Fruit fly (Drosophila melanogaster) whole organism, embryonic: ENCODE results near the gene CG33191.

Experiments used
- Blimp-1 ChIP-seq: fragments of 200-800 bp; sonication (Bioruptor generic); optimal IDR thresholded peaks from 3 replicates; lab custom pipeline; 2018; ENCODE audit warnings: missing biosample characterization, missing genetic modification characterization, mild to moderate bottlenecking, moderate library complexity, missing genetic modification reagents
- CG10543 ChIP-seq: fragments of 200-800 bp; sonication (Bioruptor generic); optimal IDR thresholded peaks from 3 replicates; lab custom pipeline; 2017; ENCODE audit warnings: missing biosample characterization, mild to moderate bottlenecking, missing genetic modification characterization, moderate library complexity
- CG10979 ChIP-seq: fragments of 200-800 bp; sonication (Bioruptor generic); optimal IDR thresholded peaks from 2 replicates; lab custom pipeline; 2018; ENCODE audit warnings: missing biosample characterization, mild to moderate bottlenecking, missing genetic modification characterization, moderate library complexity
- CG12744 ChIP-seq: fragments of 200-800 bp; sonication (Bioruptor generic); optimal IDR thresholded peaks from 2 replicates; lab custom pipeline; 2016; ENCODE audit warnings: missing biosample characterization, missing genetic modification characterization
- CG1603 ChIP-seq: fragments of 200-800 bp; sonication (Bioruptor generic); optimal IDR thresholded peaks from 2 replicates; lab custom pipeline; 2019; ENCODE audit warnings: missing biosample characterization, mild to moderate bottlenecking, missing genetic modification characterization, moderate library complexity
- CG17612 ChIP-seq: fragments of 200-800 bp; sonication (Bioruptor generic); IDR thresholded peaks from 2 replicates; pipeline ENCODE4 v1.3.6; 2022; ENCODE audit warnings: missing biosample characterization, missing genetic modification characterization
- CG2120 ChIP-seq: fragments of 200-800 bp; sonication (Bioruptor generic); optimal IDR thresholded peaks from 3 replicates; lab custom pipeline; 2016; ENCODE audit warnings: missing biosample characterization, missing genetic modification characterization
- CG3065 ChIP-seq: fragments of 200-800 bp; sonication (Bioruptor generic); optimal IDR thresholded peaks from 2 replicates; lab custom pipeline; 2016; ENCODE audit warnings: missing biosample characterization, missing genetic modification characterization
- CG34422 ChIP-seq: fragments of 200-800 bp; sonication (Bioruptor generic); IDR thresholded peaks from 3 replicates; pipeline ENCODE4 v1.3.6; 2022; ENCODE audit warnings: missing biosample characterization, missing genetic modification characterization
- CG7839 ChIP-seq: fragments of 200-800 bp; sonication (Bioruptor generic); optimal IDR thresholded peaks from 3 replicates; lab custom pipeline; 2018; ENCODE audit warnings: missing biosample characterization, mild to moderate bottlenecking, missing genetic modification characterization, moderate library complexity
- CG7928 ChIP-seq: fragments of 200-800 bp; sonication (Bioruptor generic); optimal IDR thresholded peaks from 2 replicates; lab custom pipeline; 2017; ENCODE audit warnings: missing biosample characterization, mild to moderate bottlenecking, missing genetic modification characterization
- CG8290 ChIP-seq, 3 experiments: fragments of 200-800 bp; sonication (Bioruptor generic); optimal IDR thresholded peaks; 2 replicates each; lab custom pipeline; 2016 to 2019; ENCODE audit warnings: missing biosample characterization in 3 of 3, missing genetic modification characterization in 3 of 3, mild to moderate bottlenecking in 2 of 3, moderate library complexity in 1 of 3
- CG9727 ChIP-seq: fragments of 200-800 bp; sonication (Bioruptor generic); optimal IDR thresholded peaks from 3 replicates; lab custom pipeline; 2017; ENCODE audit warnings: missing biosample characterization, mild to moderate bottlenecking, missing genetic modification characterization
- D ChIP-seq, 2 experiments: fragments of 200-800 bp in 1 of 2; fragments of >200 bp in 1 of 2; sonication (Bioruptor generic) in 1 of 2; optimal IDR thresholded peaks; 2 replicates in 1 of 2; 3 replicates in 1 of 2; lab custom pipeline; 2017; ENCODE audit warnings: mild to moderate bottlenecking in 1 of 2, missing biosample characterization in 1 of 2, missing genetic modification characterization in 1 of 2, missing genetic modification reagents in 1 of 2
- D19B ChIP-seq: fragments of 200-800 bp; sonication (Bioruptor generic); optimal IDR thresholded peaks from 2 replicates; lab custom pipeline; 2017; ENCODE audit warnings: missing biosample characterization, mild to moderate bottlenecking, missing genetic modification characterization
- Dfd ChIP-seq, 2 experiments: fragments of >200 bp; optimal IDR thresholded peaks; 2 replicates each; lab custom pipeline; 2017; ENCODE audit warnings: missing biosample characterization in 2 of 2, missing genetic modification characterization in 2 of 2
- Fer2 ChIP-seq: fragments of 200-800 bp; sonication (Bioruptor generic); optimal IDR thresholded peaks from 2 replicates; lab custom pipeline; 2018; ENCODE audit warnings: missing biosample characterization, mild to moderate bottlenecking, missing genetic modification characterization, moderate library complexity
- Fer3 ChIP-seq: fragments of 200-800 bp; sonication (Bioruptor generic); optimal IDR thresholded peaks from 2 replicates; lab custom pipeline; 2018; ENCODE audit warnings: missing biosample characterization, mild to moderate bottlenecking, missing genetic modification characterization, moderate library complexity
- H15 ChIP-seq: fragments of 200-800 bp; sonication (Bioruptor generic); IDR thresholded peaks from 3 replicates; pipeline ENCODE4 v1.3.6; 2022; ENCODE audit warnings: missing biosample characterization, missing genetic modification characterization
- H2.0 ChIP-seq: fragments of 200-800 bp; sonication (Bioruptor generic); IDR thresholded peaks from 2 replicates; pipeline ENCODE4 v1.3.6; 2022; ENCODE audit warnings: missing biosample characterization, missing genetic modification characterization
- HLH3B ChIP-seq: fragments of 200-800 bp; sonication (Bioruptor generic); IDR thresholded peaks from 2 replicates; pipeline ENCODE4 v1.3.6; 2022; ENCODE audit warnings: missing biosample characterization, missing genetic modification characterization
- MTF-1 ChIP-seq: fragments of 200-800 bp; sonication (Bioruptor generic); optimal IDR thresholded peaks from 2 replicates; lab custom pipeline; 2018; ENCODE audit warnings: missing biosample characterization, mild to moderate bottlenecking, missing genetic modification characterization, borderline replicate concordance
- NC2α ChIP-seq: fragments of 200-800 bp; sonication (Bioruptor generic); optimal IDR thresholded peaks from 2 replicates; lab custom pipeline; 2016; ENCODE audit warnings: missing biosample characterization, missing genetic modification characterization
- Oli ChIP-seq: fragments of 200-800 bp; sonication (Bioruptor generic); optimal IDR thresholded peaks from 2 replicates; lab custom pipeline; 2018; ENCODE audit warnings: missing biosample characterization, mild to moderate bottlenecking, missing genetic modification characterization, moderate library complexity
- Poxn ChIP-seq: fragments of 200-800 bp; sonication (Bioruptor generic); IDR thresholded peaks from 2 replicates; pipeline ENCODE4 v1.3.6; 2022; ENCODE audit warnings: missing biosample characterization, missing genetic modification characterization
- Scr ChIP-seq: fragments of 200-800 bp; sonication (Bioruptor generic); IDR thresholded peaks from 2 replicates; pipeline ENCODE4 v1.3.6; 2022; ENCODE audit warnings: missing biosample characterization, missing genetic modification characterization; ENCODE audit not compliant: partially characterized antibody
- YL-1 ChIP-seq: fragments of 200-800 bp; sonication (Bioruptor generic); optimal IDR thresholded peaks from 3 replicates; lab custom pipeline; 2017; ENCODE audit warnings: missing biosample characterization, mild to moderate bottlenecking, missing genetic modification characterization
- ap ChIP-seq: fragments of 200-800 bp; sonication (Bioruptor generic); IDR thresholded peaks from 2 replicates; pipeline ENCODE4 v1.3.6; 2022; ENCODE audit warnings: missing biosample characterization, missing genetic modification characterization
- bab2 ChIP-seq: fragments of 200-800 bp; sonication (Bioruptor generic); optimal IDR thresholded peaks from 2 replicates; lab custom pipeline; 2016; ENCODE audit warnings: missing biosample characterization, missing genetic modification characterization
- cad ChIP-seq: fragments of >200 bp; optimal IDR thresholded peaks from 2 replicates; lab custom pipeline; 2017; ENCODE audit warnings: missing biosample characterization, missing genetic modification characterization
- cas ChIP-seq: fragments of 200-800 bp; sonication (Bioruptor generic); IDR thresholded peaks from 2 replicates; pipeline ENCODE4 v1.3.6; 2022; ENCODE audit warnings: missing biosample characterization, missing genetic modification characterization
- exex ChIP-seq: fragments of 200-800 bp; sonication (Bioruptor generic); optimal IDR thresholded peaks from 4 replicates; lab custom pipeline; 2018; ENCODE audit warnings: missing biosample characterization, mild to moderate bottlenecking, missing genetic modification characterization, moderate library complexity
- grn ChIP-seq: fragments of 200-800 bp; sonication (Bioruptor generic); optimal IDR thresholded peaks from 3 replicates; lab custom pipeline; 2017; ENCODE audit warnings: missing biosample characterization, missing genetic modification characterization
- insv ChIP-seq, 2 experiments: fragments of 200-800 bp; sonication (Bioruptor generic); optimal IDR thresholded peaks; 3 replicates each; lab custom pipeline; 2016 to 2018; ENCODE audit warnings: missing biosample characterization in 2 of 2, missing genetic modification characterization in 2 of 2
- nerfin-2 ChIP-seq: fragments of 200-800 bp; sonication (Bioruptor generic); IDR thresholded peaks from 2 replicates; pipeline ENCODE4 v1.3.6; 2022; ENCODE audit warnings: missing biosample characterization, missing genetic modification characterization; ENCODE audit not compliant: partially characterized antibody
- pan ChIP-seq, 4 experiments: fragments of >200 bp in 3 of 4; fragments of 200-800 bp in 1 of 4; sonication (Bioruptor generic) in 1 of 4; optimal IDR thresholded peaks in 3 of 4; IDR thresholded peaks in 1 of 4; 2 replicates each; pipeline versions ENCODE4 v1.3.6 to Lab custom; 2017 to 2022; ENCODE audit warnings: missing biosample characterization in 2 of 4, missing genetic modification characterization in 2 of 4, mixed read lengths in 1 of 4
- phol ChIP-seq: fragments of 200-800 bp; sonication (Bioruptor generic); optimal IDR thresholded peaks from 3 replicates; lab custom pipeline; 2018; ENCODE audit warnings: missing biosample characterization, mild to moderate bottlenecking, missing genetic modification characterization, moderate library complexity
- slbo ChIP-seq: fragments of 200-800 bp; sonication (Bioruptor generic); IDR thresholded peaks from 2 replicates; pipeline ENCODE4 v1.3.6; 2022; ENCODE audit warnings: missing biosample characterization, missing genetic modification characterization
- sob ChIP-seq: fragments of 200-800 bp; sonication (Bioruptor generic); IDR thresholded peaks from 2 replicates; pipeline ENCODE4 v1.3.6; 2022; ENCODE audit warnings: missing biosample characterization, missing genetic modification characterization
- tna ChIP-seq: fragments of 200-800 bp; sonication (Bioruptor generic); IDR thresholded peaks from 2 replicates; pipeline ENCODE4 v1.3.6; 2022; ENCODE audit warnings: missing biosample characterization, missing genetic modification characterization; ENCODE audit not compliant: partially characterized antibody
- trem ChIP-seq: fragments of 200-800 bp; optimal IDR thresholded peaks from 3 replicates; lab custom pipeline; 2019; ENCODE audit warnings: missing biosample characterization, mild to moderate bottlenecking, missing genetic modification characterization, moderate library complexity
- trh ChIP-seq: fragments of 200-800 bp; sonication (Bioruptor generic); optimal IDR thresholded peaks from 2 replicates; lab custom pipeline; 2016; ENCODE audit warnings: missing biosample characterization, missing genetic modification characterization
- twi ChIP-seq: fragments of 200-800 bp; optimal IDR thresholded peaks from 2 replicates; lab custom pipeline; 2019; ENCODE audit warnings: missing biosample characterization, mild to moderate bottlenecking, missing genetic modification characterization, moderate library complexity
- usp ChIP-seq: fragments of >200 bp; optimal IDR thresholded peaks from 2 replicates; lab custom pipeline; 2017; ENCODE audit warnings: missing biosample characterization, missing genetic modification characterization
- z ChIP-seq: fragments of 200-800 bp; sonication (Bioruptor generic); IDR thresholded peaks from 3 replicates; pipeline ENCODE4 v1.3.6; 2022; ENCODE audit warnings: missing biosample characterization, missing genetic modification characterization
- zen ChIP-seq: fragments of 200-800 bp; sonication (Bioruptor generic); optimal IDR thresholded peaks from 3 replicates; lab custom pipeline; 2018; ENCODE audit warnings: missing biosample characterization, mild to moderate bottlenecking, missing genetic modification characterization, moderate library complexity

CG33191 gene

dm6 chr3R:8810397-8811184, 30.9 kb upstream of the CG33191 start:
- peak; percentile 48 for TF ChIP-seq CG7928 (GFP tag; lab: Kevin White, UChicago)
- TF ChIP-seq bab2 (GFP tag; lab: Kevin White, UChicago), result peak; percentile 23
- TF ChIP-seq cad (GFP tag; lab: Kevin White, UChicago), result no peak
- TF ChIP-seq nerfin-2 (GFP tag; lab: Robert Waterston, UW), result no peak
- peak; percentile 82 for TF ChIP-seq Fer3 (tag; lab: Kevin White, UChicago)
- TF ChIP-seq usp (GFP tag; lab: Kevin White, UChicago), result no peak
- no peak for TF ChIP-seq pan (optimal IDR thresholded peaks at IDR 0.05; lab: Kevin White, UChicago)
- TF ChIP-seq pan (GFP tag; optimal IDR thresholded peaks at IDR 0.05 in 1 of 2, IDR thresholded peaks at IDR 0.05 in 1 of 2), result peak in 1 of 2 experiments; percentile 61
- no peak for TF ChIP-seq trem (tag; lab: Kevin White, UChicago)
- peak; percentile 89 for TF ChIP-seq NC2α (GFP tag; lab: Kevin White, UChicago)
- TF ChIP-seq HLH3B, result peak; percentile 74; the same call in 1 of the 2 replicates
- peak; percentile 73 for TF ChIP-seq CG12744 (GFP tag; lab: Kevin White, UChicago)
- peak; percentile 93 for TF ChIP-seq YL-1 (GFP tag; lab: Kevin White, UChicago)
- no peak for TF ChIP-seq Scr (GFP tag; lab: Robert Waterston, UW)
- peak; percentile 76 for TF ChIP-seq Fer2 (tag; lab: Kevin White, UChicago)
- peak; percentile 30; the same call in 1 of the 2 replicates for TF ChIP-seq slbo (GFP tag; lab: Robert Waterston, UW)
- TF ChIP-seq CG34422 (GFP tag; lab: Robert Waterston, UW), result peak; percentile 33; the same call in 1 of the 3 replicates
- peak; percentile 80 for TF ChIP-seq twi
- peak; percentile 63; the same call in 1 of the 3 replicates for TF ChIP-seq z (GFP tag; lab: Robert Waterston, UW)
- peak; percentile 75 for TF ChIP-seq CG7839 (tag; lab: Kevin White, UChicago)
- TF ChIP-seq MTF-1 (GFP tag; lab: Kevin White, UChicago), result peak; percentile 97
- TF ChIP-seq Oli (tag; lab: Kevin White, UChicago), result no peak
- TF ChIP-seq CG3065 (GFP tag; lab: Kevin White, UChicago), result peak; percentile 71
- peak; percentile 82 for TF ChIP-seq Blimp-1 (GFP tag; lab: Kevin White, UChicago)
- TF ChIP-seq D (optimal IDR thresholded peaks at IDR 0.05; lab: Kevin White, UChicago), result no peak
- peak; percentile 61 for TF ChIP-seq D (GFP tag; optimal IDR thresholded peaks at IDR 0.05; lab: Kevin White, UChicago)
- TF ChIP-seq CG2120 (GFP tag; lab: Kevin White, UChicago), result peak; percentile 64
- peak; percentile 83 for TF ChIP-seq sob (GFP tag; lab: Robert Waterston, UW)
- TF ChIP-seq ap, result peak; percentile 27; the same call in 1 of the 2 replicates
- TF ChIP-seq grn (GFP tag; lab: Kevin White, UChicago), result peak; percentile 98
- peak; percentile 93 for TF ChIP-seq CG1603 (tag; lab: Kevin White, UChicago)
- TF ChIP-seq CG17612 (GFP tag; lab: Robert Waterston, UW), result no peak; the same call in 1 of the 2 replicates
- TF ChIP-seq zen (tag; lab: Kevin White, UChicago), result peak; percentile 32
- no peak for TF ChIP-seq Dfd (GFP tag; optimal IDR thresholded peaks at IDR 0.05; lab: Kevin White, UChicago)
- TF ChIP-seq trh (GFP tag; lab: Kevin White, UChicago), result peak; percentile 39
- peak; percentile 29 for TF ChIP-seq phol (tag; lab: Kevin White, UChicago)
- TF ChIP-seq cas, result no peak
- TF ChIP-seq D19B, result no peak
- TF ChIP-seq CG8290 (GFP tag; optimal IDR thresholded peaks at IDR 0.05; lab: Kevin White, UChicago), result peak; percentile 62
- TF ChIP-seq CG8290 (tag; optimal IDR thresholded peaks at IDR 0.05; lab: Kevin White, UChicago), result peak; percentile 95 to 98
- TF ChIP-seq insv (GFP tag; optimal IDR thresholded peaks at IDR 0.05; lab: Kevin White, UChicago), result peak in 1 of 2 experiments; percentile 66
- TF ChIP-seq exex (tag; lab: Kevin White, UChicago), result peak; percentile 99
- TF ChIP-seq H15 (GFP tag; lab: Robert Waterston, UW), result 0 out of 3 replicates have a peak, but pooled peaks have one; percentile 16
- peak; percentile 98 for TF ChIP-seq CG10543 (GFP tag; lab: Kevin White, UChicago)
- TF ChIP-seq tna (GFP tag; lab: Robert Waterston, UW), result no peak
- TF ChIP-seq H2.0 (GFP tag; lab: Robert Waterston, UW), result peak; percentile 36; the same call in 1 of the 2 replicates
- TF ChIP-seq CG10979 (tag; lab: Kevin White, UChicago), result peak; percentile 47
- peak; percentile 77 for TF ChIP-seq CG9727 (GFP tag; lab: Kevin White, UChicago)
- TF ChIP-seq Poxn (GFP tag; lab: Robert Waterston, UW), result no peak
